Worm (Caenorhabditis elegans): ENCODE data around the gene pqn-31.

The pqn-31 gene

ce11 chrV:9079965-9080432 is 29.4 kb upstream of the pqn-31 start (continued):
- TF ChIP-seq pqm-1 (tag; optimal IDR thresholded peaks at IDR 0.05) (peak; percentile 72), F37D6.2 (tag; optimal IDR thresholded peaks at IDR 0.05) (no peak), F26F4.8 (GFP tag; conservative IDR thresholded peaks at IDR 0.05) (no peak), daf-16 (GFP tag; optimal IDR thresholded peaks at IDR 0.05) (peak in 1 of 2 experiments; percentile 79), daf-16 (tag; optimal IDR thresholded peaks at IDR 0.05) (peak; percentile 78), hlh-11 (tag; optimal IDR thresholded peaks at IDR 0.05) (peak; percentile 96), aly-2 (tag; optimal IDR thresholded peaks at IDR 0.05) (no peak), lsy-2 (tag; optimal IDR thresholded peaks at IDR 0.05) (no peak), ctbp-1 (GFP tag; IDR thresholded peaks at IDR 0.05) (no peak), nhr-48 (tag; optimal IDR thresholded peaks at IDR 0.05) (peak; percentile 93), php-3 (GFP tag; IDR thresholded peaks at IDR 0.05) (no peak), mxl-3 (GFP tag; optimal IDR thresholded peaks at IDR 0.05) (peak; percentile 83)

- no peak for TF ChIP-seq lsy-2 (tag; optimal IDR thresholded peaks at IDR 0.05)
- TF ChIP-seq saeg-2 (GFP tag; IDR thresholded peaks at IDR 0.05): no peak
- no peak for TF ChIP-seq lir-3 (tag; optimal IDR thresholded peaks at IDR 0.05)
- TF ChIP-seq skn-1 (tag; optimal IDR thresholded peaks at IDR 0.05): no peak
- TF ChIP-seq ceh-82 (tag; optimal IDR thresholded peaks at IDR 0.05): no peak
- TF ChIP-seq unc-62 (GFP tag; optimal IDR thresholded peaks at IDR 0.05 in 1 of 2): no peak
- TF ChIP-seq unc-62 (tag; optimal IDR thresholded peaks at IDR 0.05): no peak
- no peak for TF ChIP-seq attf-4 (tag; optimal IDR thresholded peaks at IDR 0.05)
- TF ChIP-seq nhr-42 (GFP tag; IDR thresholded peaks at IDR 0.05): no peak
- no peak for TF ChIP-seq ama-1 (optimal IDR thresholded peaks at IDR 0.05)
- no peak for TF ChIP-seq F44E2.7 (GFP tag; IDR thresholded peaks at IDR 0.05)
- TF ChIP-seq sdz-12 (GFP tag; optimal IDR thresholded peaks at IDR 0.05): no peak
- TF ChIP-seq tag-97 (GFP tag; IDR thresholded peaks at IDR 0.05): no peak
- no peak for TF ChIP-seq ces-1 (GFP tag; optimal IDR thresholded peaks at IDR 0.05)
- no peak for TF ChIP-seq nhr-102 (tag; optimal IDR thresholded peaks at IDR 0.05)
- TF ChIP-seq nhr-76 (tag; optimal IDR thresholded peaks at IDR 0.05): no peak
- TF ChIP-seq nhr-111 (GFP tag; optimal IDR thresholded peaks at IDR 0.05): no peak
- no peak; the same call in 1 of the 2 replicates for TF ChIP-seq dmd-6 (GFP tag; IDR thresholded peaks at IDR 0.05)
- no peak for TF ChIP-seq fkh-10 (GFP tag; optimal IDR thresholded peaks at IDR 0.05)
- no peak for TF ChIP-seq Y5F2A.4 (GFP tag; optimal IDR thresholded peaks at IDR 0.05)
- TF ChIP-seq hmg-1.1 (GFP tag; IDR thresholded peaks at IDR 0.05): no peak
- TF ChIP-seq mes-2 (tag; optimal IDR thresholded peaks at IDR 0.05; ENCODE audit: poor library complexity, severe bottlenecking): no peak
- no peak for TF ChIP-seq fos-1 (tag; optimal IDR thresholded peaks at IDR 0.05)
- no peak for TF ChIP-seq mep-1 (tag; optimal IDR thresholded peaks at IDR 0.05)
- TF ChIP-seq ceh-20 (GFP tag; IDR thresholded peaks at IDR 0.05): no peak
- TF ChIP-seq F49E8.2 (tag; optimal IDR thresholded peaks at IDR 0.05; ENCODE audit: borderline replicate concordance): no peak
- TF ChIP-seq pqm-1 (tag; optimal IDR thresholded peaks at IDR 0.05): peak; percentile 44
- TF ChIP-seq nhr-28 (tag; optimal IDR thresholded peaks at IDR 0.05): peak; percentile 38
- no peak for TF ChIP-seq nhr-6 (tag; optimal IDR thresholded peaks at IDR 0.05)
- no peak for TF ChIP-seq nhr-41 (GFP tag; IDR thresholded peaks at IDR 0.05)
- TF ChIP-seq Y75B8A.6 (GFP tag; IDR thresholded peaks at IDR 0.05): no peak
- TF ChIP-seq php-3 (GFP tag; IDR thresholded peaks at IDR 0.05): no peak
- no peak for TF ChIP-seq nhr-48 (tag; optimal IDR thresholded peaks at IDR 0.05)
- TF ChIP-seq hlh-11 (tag; optimal IDR thresholded peaks at IDR 0.05): peak; percentile 57
- TF ChIP-seq zfp-3 (GFP tag; conservative IDR thresholded peaks at IDR 0.05): no peak
- no peak for TF ChIP-seq gei-8 (GFP tag; optimal IDR thresholded peaks at IDR 0.05)
- TF ChIP-seq F37D6.2 (tag; optimal IDR thresholded peaks at IDR 0.05): no peak
- no peak for TF ChIP-seq F26F4.8 (GFP tag; conservative IDR thresholded peaks at IDR 0.05)
- no peak for TF ChIP-seq jun-1 (tag; optimal IDR thresholded peaks at IDR 0.05)
- no peak for TF ChIP-seq lin-29 (GFP tag; IDR thresholded peaks at IDR 0.05)
- no peak for TF ChIP-seq set-16 (GFP tag; IDR thresholded peaks at IDR 0.05)
- no peak for TF ChIP-seq arid-1 (GFP tag; conservative IDR thresholded peaks at IDR 0.05)
- no peak for TF ChIP-seq spr-1 (tag; optimal IDR thresholded peaks at IDR 0.05)
- TF ChIP-seq unc-39 (tag; optimal IDR thresholded peaks at IDR 0.05): no peak
- TF ChIP-seq nhr-10 (tag; optimal IDR thresholded peaks at IDR 0.05): no peak
- TF ChIP-seq R02D3.7 (tag; optimal IDR thresholded peaks at IDR 0.05): no peak
Measured at ce11 chrV:9081410-9081809, 28.0 kb upstream of the pqn-31 start.

Data from whole organism, L4 larva.